Fruit fly (Drosophila melanogaster) whole organism, larva: Measurements from ENCODE around the gene jumu.
A peak's percentile ranks its signal among the peaks of the same experiment; 100 is the strongest.
"Not testable (repeated sequence)": the region's sequence is repeated elsewhere in the genome, so short reads cannot be mapped to it uniquely, and the experiment has no call there.

Experiments
- noc ChIP-seq: fragments of 200-800 bp; sonication (Bioruptor generic); optimal IDR thresholded peaks from 3 replicates; lab custom pipeline; 2019; ENCODE audit warnings: missing biosample characterization, mild to moderate bottlenecking, missing genetic modification characterization, moderate library complexity

jumu gene

dm6 chr3R:10349987-10350386 lies at the start of gene jumu:
Gene jumu, plus strand, starts transcription at chr3R:10350182.
- TF ChIP-seq noc (tag; lab: Kevin White, UChicago): no peak

dm6 chr3R:10311076-10311744 lies 38.8 kb upstream of the jumu start, which contains the start of gene CG6293:
Gene CG6293, minus strand, starts transcription at chr3R:10311613.
- TF ChIP-seq noc (tag; lab: Kevin White, UChicago): no peak

- no peak for TF ChIP-seq noc (tag; lab: Kevin White, UChicago)
Observed at dm6 chr3R:10311745-10312088, 38.3 kb upstream of the jumu start.

dm6 chr3R:10330734-10331642 lies 19.0 kb upstream of the jumu start, which contains the start of the genes Bruce and CG12818:
Gene Bruce, minus strand, starts transcription at chr3R:10331353.
Gene CG12818, plus strand, starts transcription at chr3R:10331581.
- no peak for TF ChIP-seq noc (tag; lab: Kevin White, UChicago)

- TF ChIP-seq noc (tag; lab: Kevin White, UChicago): no peak
Observed at dm6 chr3R:10332823-10333263, 17.1 kb upstream of the jumu start, which contains the start of gene sle. Gene sle, plus strand, starts transcription at chr3R:10333115.

dm6 chr3R:10338042-10338441 lies 11.9 kb upstream of the jumu start, which contains the start of gene CG12592:
Gene CG12592, plus strand, starts transcription at chr3R:10338342.
- not testable (repeated sequence) for TF ChIP-seq noc (tag; lab: Kevin White, UChicago)

dm6 chr3R:10340649-10341048 lies 9.3 kb upstream of the jumu start, which contains the start of gene CG18545:
Gene CG18545, plus strand, starts transcription at chr3R:10340949.
- not testable (repeated sequence) for TF ChIP-seq noc (tag; lab: Kevin White, UChicago)

dm6 chr3R:10348461-10348860 lies 1.5 kb upstream of the jumu start, which contains the start of gene CG31406:
Gene CG31406, plus strand, starts transcription at chr3R:10348761.
- TF ChIP-seq noc (tag; lab: Kevin White, UChicago): not testable (repeated sequence)

dm6 chr3R:10350741-10351629 lies 1.0 kb downstream of the jumu start:
- peak; percentile 84 for TF ChIP-seq noc (tag; lab: Kevin White, UChicago)

dm6 chr3R:10351960-10352458 lies 2.0 kb downstream of the jumu start:
- no peak for TF ChIP-seq noc (tag; lab: Kevin White, UChicago)

dm6 chr3R:10352844-10353243 lies 2.9 kb downstream of the jumu start:
- TF ChIP-seq noc (tag; lab: Kevin White, UChicago): no peak

- no peak for TF ChIP-seq noc (tag; lab: Kevin White, UChicago)
Observed at dm6 chr3R:10353932-10354703, 4.1 kb downstream of the jumu start.

- TF ChIP-seq noc (tag; lab: Kevin White, UChicago): no peak
Observed at dm6 chr3R:10355840-10356562, 6.0 kb downstream of the jumu start.
